Worm (Caenorhabditis elegans) whole organism, L2 larva: ENCODE results near the gene thoc-1.

Source experiments
- C34F6.9 ChIP-seq: fragments of 150-350 bp; optimal IDR thresholded peaks from 2 replicates; lab custom pipeline; 2014; ENCODE audit warnings: missing biosample characterization, missing genetic modification characterization
- F13H6.1 ChIP-seq: sonication (generic microtip); optimal IDR thresholded peaks from 2 replicates; lab custom pipeline; 2016; ENCODE audit warnings: missing genetic modification characterization, missing compliant biosample characterization
- R02D3.7 ChIP-seq: fragments of 150-350 bp; optimal IDR thresholded peaks from 2 replicates; lab custom pipeline; 2014; ENCODE audit warnings: missing biosample characterization, missing genetic modification characterization
- Y55F3AM.14 ChIP-seq: fragments of 200-800 bp; sonication (Bioruptor generic); optimal IDR thresholded peaks from 2 replicates; lab custom pipeline; 2018; ENCODE audit warnings: mild to moderate bottlenecking, missing genetic modification characterization, missing compliant biosample characterization
- ZK546.5 ChIP-seq: sonication (generic microtip); optimal IDR thresholded peaks from 2 replicates; lab custom pipeline; 2017; ENCODE audit warnings: missing biosample characterization, missing genetic modification characterization
- aly-2 ChIP-seq: fragments of 150-350 bp; optimal IDR thresholded peaks from 2 replicates; lab custom pipeline; 2014; ENCODE audit warnings: missing biosample characterization, missing genetic modification characterization
- blmp-1 ChIP-seq: sonication (generic microtip); optimal IDR thresholded peaks from 2 replicates; lab custom pipeline; 2017; ENCODE audit warnings: missing genetic modification characterization, mild to moderate bottlenecking, missing compliant biosample characterization, antibody characterized with exemption, moderate library complexity; ENCODE audit not compliant: insufficient read depth
- ceh-16 ChIP-seq: fragments of 150-350 bp; optimal IDR thresholded peaks from 2 replicates; lab custom pipeline; 2014; ENCODE audit warnings: missing biosample characterization, missing genetic modification characterization
- ceh-82 ChIP-seq: fragments of 150-350 bp; optimal IDR thresholded peaks from 2 replicates; lab custom pipeline; 2014; ENCODE audit warnings: missing biosample characterization, missing genetic modification characterization
- crh-2 ChIP-seq: sonication (generic microtip); optimal IDR thresholded peaks from 2 replicates; lab custom pipeline; 2017; ENCODE audit warnings: missing biosample characterization, missing genetic modification characterization
- dmd-4 ChIP-seq: sonication (generic microtip); optimal IDR thresholded peaks from 2 replicates; lab custom pipeline; 2017; ENCODE audit warnings: missing biosample characterization, missing genetic modification characterization
- egl-27 ChIP-seq: sonication (generic microtip); optimal IDR thresholded peaks from 3 replicates; lab custom pipeline; 2017; ENCODE audit warnings: missing biosample characterization, missing genetic modification reagents, missing genetic modification characterization
- elt-3 ChIP-seq: sonication (generic microtip); optimal IDR thresholded peaks from 2 replicates; lab custom pipeline; 2017; ENCODE audit warnings: missing biosample characterization, missing genetic modification characterization
- fos-1 ChIP-seq: fragments of 150-350 bp; optimal IDR thresholded peaks from 2 replicates; lab custom pipeline; 2014; ENCODE audit warnings: missing biosample characterization, missing genetic modification characterization
- lin-11 ChIP-seq: fragments of 150-350 bp; sonication (generic microtip); optimal IDR thresholded peaks from 2 replicates; lab custom pipeline; 2014; ENCODE audit warnings: missing biosample characterization, missing genetic modification characterization, inconsistent platforms, mixed read lengths
- lin-39 ChIP-seq: fragments of 150-350 bp; optimal IDR thresholded peaks from 2 replicates; lab custom pipeline; 2014; ENCODE audit warnings: missing biosample characterization, missing genetic modification reagents, missing genetic modification characterization
- lsy-2 ChIP-seq, 2 experiments: fragments of 150-350 bp in 1 of 2; sonication (generic microtip) in 1 of 2; optimal IDR thresholded peaks; 2 replicates each; lab custom pipeline; 2014 to 2017; ENCODE audit warnings: missing biosample characterization in 2 of 2, missing genetic modification characterization in 2 of 2
- mab-5 ChIP-seq: fragments of 150-350 bp; optimal IDR thresholded peaks from 2 replicates; lab custom pipeline; 2014; ENCODE audit warnings: missing biosample characterization, missing genetic modification characterization
- mbf-1 ChIP-seq: sonication (generic microtip); optimal IDR thresholded peaks from 2 replicates; lab custom pipeline; 2017; ENCODE audit warnings: missing biosample characterization, missing genetic modification characterization
- mdl-1 ChIP-seq, 2 experiments: fragments of 150-350 bp in 1 of 2; sonication (generic microtip) in 1 of 2; optimal IDR thresholded peaks; 2 replicates each; lab custom pipeline; 2017; ENCODE audit warnings: missing biosample characterization in 2 of 2, missing genetic modification characterization in 2 of 2
- nhr-12 ChIP-seq: fragments of 150-350 bp; optimal IDR thresholded peaks from 2 replicates; lab custom pipeline; 2014; ENCODE audit warnings: missing biosample characterization, missing genetic modification characterization
- nhr-21 ChIP-seq: fragments of 150-350 bp; optimal IDR thresholded peaks from 2 replicates; lab custom pipeline; 2014; ENCODE audit warnings: missing biosample characterization, missing genetic modification characterization
- nhr-237 ChIP-seq: fragments of 150-350 bp; optimal IDR thresholded peaks from 2 replicates; lab custom pipeline; 2014; ENCODE audit warnings: missing biosample characterization, missing genetic modification characterization
- nhr-25 ChIP-seq: fragments of 150-350 bp; sonication (generic microtip); optimal IDR thresholded peaks from 3 replicates; lab custom pipeline; 2014; ENCODE audit warnings: missing biosample characterization, missing genetic modification characterization
- nhr-6 ChIP-seq: fragments of 150-350 bp; optimal IDR thresholded peaks from 2 replicates; lab custom pipeline; 2014; ENCODE audit warnings: missing biosample characterization, missing genetic modification characterization
- nhr-77 ChIP-seq: fragments of 150-350 bp; optimal IDR thresholded peaks from 2 replicates; lab custom pipeline; 2014; ENCODE audit warnings: missing biosample characterization, missing genetic modification characterization
- peb-1 ChIP-seq: fragments of 150-350 bp; optimal IDR thresholded peaks from 2 replicates; lab custom pipeline; 2014; ENCODE audit warnings: missing biosample characterization, missing genetic modification characterization
- sem-4 ChIP-seq: fragments of 150-350 bp; optimal IDR thresholded peaks from 2 replicates; lab custom pipeline; 2014; ENCODE audit warnings: missing biosample characterization, missing genetic modification reagents, missing genetic modification characterization
- skn-1 ChIP-seq: sonication (generic microtip); optimal IDR thresholded peaks from 2 replicates; lab custom pipeline; 2017; ENCODE audit warnings: missing biosample characterization, missing genetic modification characterization
- sma-3 ChIP-seq: sonication (generic microtip); optimal IDR thresholded peaks from 2 replicates; lab custom pipeline; 2016; ENCODE audit warnings: missing genetic modification reagents, missing genetic modification characterization, missing compliant biosample characterization
- snpc-4 ChIP-seq: fragments of 150-350 bp; optimal IDR thresholded peaks from 2 replicates; lab custom pipeline; 2014; ENCODE audit warnings: missing biosample characterization, missing genetic modification characterization
- unc-39 ChIP-seq: fragments of 150-350 bp; optimal IDR thresholded peaks from 2 replicates; lab custom pipeline; 2014; ENCODE audit warnings: missing biosample characterization, missing genetic modification characterization
- unc-55 ChIP-seq: fragments of 150-350 bp; sonication (generic microtip); optimal IDR thresholded peaks from 3 replicates; lab custom pipeline; 2014; ENCODE audit warnings: missing biosample characterization, missing genetic modification reagents, missing genetic modification characterization
- unc-62 ChIP-seq: fragments of 150-350 bp; optimal IDR thresholded peaks from 2 replicates; lab custom pipeline; 2014; ENCODE audit warnings: missing biosample characterization, missing genetic modification reagents, missing genetic modification characterization
- zag-1 ChIP-seq: fragments of 150-350 bp; optimal IDR thresholded peaks from 2 replicates; lab custom pipeline; 2014; ENCODE audit warnings: missing biosample characterization, missing genetic modification characterization
- ztf-1 ChIP-seq: fragments of 200-800 bp; sonication (Bioruptor generic); conservative IDR thresholded peaks from 2 replicates; pipeline ENCODE4 v1.3.6; 2022; ENCODE audit warnings: missing genetic modification characterization, missing compliant biosample characterization
- ztf-11 ChIP-seq: sonication (generic microtip); optimal IDR thresholded peaks from 2 replicates; lab custom pipeline; 2017; ENCODE audit warnings: missing biosample characterization, missing genetic modification characterization
- ztf-4 ChIP-seq: fragments of 150-350 bp; optimal IDR thresholded peaks from 2 replicates; lab custom pipeline; 2014; ENCODE audit warnings: missing biosample characterization, missing genetic modification characterization

thoc-1 gene

DNA sequence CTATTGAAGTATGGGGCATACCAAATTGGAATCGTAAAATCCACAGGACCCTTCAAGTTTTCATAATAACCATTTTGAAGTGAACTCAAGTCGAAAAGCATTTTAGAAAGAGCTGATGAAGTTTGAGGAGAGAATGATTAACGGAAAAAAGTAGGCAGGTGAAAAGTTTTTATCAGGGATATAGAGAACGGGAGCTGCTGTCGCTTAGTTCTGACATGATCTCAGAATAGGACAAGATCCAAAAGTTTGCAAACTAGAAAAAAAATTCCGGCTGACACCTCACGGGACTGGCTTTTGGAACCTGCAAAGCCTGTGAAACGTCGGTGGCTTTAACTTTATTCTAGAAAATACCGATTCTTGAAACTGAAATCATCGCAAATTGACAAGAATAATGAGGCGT is 30.9 kb upstream of the thoc-1 start, which contains the start of gene sri-46:
Gene sri-46 (minus strand): TSS at position 101 of the 400 bp plus-strand sequence.
- TF ChIP-seq aly-2 (tag; lab: Kevin White, UChicago) (no peak), mdl-1 (tag; optimal IDR thresholded peaks at IDR 0.05; lab: Kevin White, UChicago) (no peak), sem-4 (tag; lab: Kevin White, UChicago) (no peak), unc-55 (GFP tag; lab: Kevin White, UChicago) (no peak), nhr-25 (tag; lab: Kevin White, UChicago) (no peak), nhr-237 (tag; lab: Kevin White, UChicago) (no peak), mbf-1 (no peak), ztf-4 (no peak), ceh-16 (no peak), zag-1 (tag; lab: Kevin White, UChicago) (no peak), mab-5 (tag; lab: Kevin White, UChicago) (no peak), lin-11 (tag; lab: Kevin White, UChicago) (no peak), blmp-1 (tag; lab: Kevin White, UChicago) (no peak)

DNA sequence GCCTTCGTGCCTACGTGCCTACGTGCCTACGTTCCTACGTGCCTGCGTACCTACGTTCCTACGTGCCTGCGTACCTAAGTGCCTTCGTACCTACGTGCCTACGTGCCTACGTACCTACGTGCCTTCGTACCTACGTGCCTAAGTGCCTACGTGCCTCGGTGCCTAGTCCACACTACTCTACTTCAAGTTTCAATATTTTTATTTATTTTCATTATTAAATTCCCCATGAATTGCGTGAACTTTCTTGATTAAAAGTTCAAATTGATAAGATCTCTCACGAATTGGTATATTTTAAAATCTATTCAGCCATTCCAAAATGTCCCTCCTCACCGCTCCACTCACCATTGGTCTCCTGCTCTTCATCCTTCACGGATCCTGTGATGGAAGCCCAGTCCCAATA is 27.8 kb upstream of the thoc-1 start, which contains the start of gene Y39F10C.3:
Gene Y39F10C.3 (plus strand): TSS at position 301 of the 400 bp plus-strand sequence.
- TF ChIP-seq nhr-77 (tag; lab: Kevin White, UChicago) = no peak
- no peak for TF ChIP-seq ZK546.5 (tag; lab: Kevin White, UChicago)
- no peak for TF ChIP-seq ceh-82 (tag; lab: Kevin White, UChicago)
- TF ChIP-seq sma-3 (GFP tag; lab: Kevin White, UChicago) = no peak
- TF ChIP-seq lin-11 (tag; lab: Kevin White, UChicago) = no peak
- no peak for TF ChIP-seq skn-1 (tag; lab: Kevin White, UChicago)
- TF ChIP-seq unc-62 (GFP tag; lab: Kevin White, UChicago) = no peak
- no peak for TF ChIP-seq peb-1
- TF ChIP-seq nhr-25 (tag; lab: Kevin White, UChicago) = no peak
- no peak for TF ChIP-seq C34F6.9 (tag; lab: Kevin White, UChicago)
- TF ChIP-seq nhr-6 (tag; lab: Kevin White, UChicago) = no peak
- TF ChIP-seq snpc-4 (tag; lab: Kevin White, UChicago) = no peak
- TF ChIP-seq mab-5 (tag; lab: Kevin White, UChicago) = no peak
- no peak for TF ChIP-seq nhr-237 (tag; lab: Kevin White, UChicago)
- no peak for TF ChIP-seq Y55F3AM.14 (GFP tag; lab: Kevin White, UChicago)
- TF ChIP-seq ceh-16 = no peak

DNA sequence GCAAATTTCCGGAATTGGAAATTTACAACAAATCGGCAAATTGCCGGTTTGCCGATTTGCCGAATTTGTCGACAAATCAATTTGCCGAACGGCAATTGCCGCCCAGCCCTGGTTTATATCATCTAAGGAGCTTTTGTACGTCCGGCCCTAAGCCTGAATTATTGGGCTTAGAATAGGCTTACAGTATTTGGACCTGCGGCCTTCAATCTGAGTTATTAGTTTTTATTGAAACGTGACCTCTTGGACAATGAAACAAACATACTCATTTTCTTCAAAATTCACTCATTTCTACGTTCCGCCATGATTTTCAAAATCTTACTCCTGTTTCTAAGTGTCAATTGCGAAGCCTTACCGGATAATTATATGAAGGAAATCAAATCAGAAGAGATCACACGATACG is 26.6 kb upstream of the thoc-1 start, which contains the start of gene Y39F10C.1:
Gene Y39F10C.1 (plus strand): TSS at position 301 of the 400 bp plus-strand sequence.
- no peak for TF ChIP-seq unc-62 (GFP tag; lab: Kevin White, UChicago)
- no peak for TF ChIP-seq crh-2 (tag; lab: Kevin White, UChicago)
- no peak for TF ChIP-seq ceh-82 (tag; lab: Kevin White, UChicago)
- no peak for TF ChIP-seq elt-3 (tag; lab: Kevin White, UChicago)
- TF ChIP-seq zag-1 (tag; lab: Kevin White, UChicago) = no peak
- no peak for TF ChIP-seq F13H6.1 (tag; lab: Kevin White, UChicago)
- no peak for TF ChIP-seq ceh-16
- TF ChIP-seq dmd-4 (tag; lab: Kevin White, UChicago) = no peak

DNA sequence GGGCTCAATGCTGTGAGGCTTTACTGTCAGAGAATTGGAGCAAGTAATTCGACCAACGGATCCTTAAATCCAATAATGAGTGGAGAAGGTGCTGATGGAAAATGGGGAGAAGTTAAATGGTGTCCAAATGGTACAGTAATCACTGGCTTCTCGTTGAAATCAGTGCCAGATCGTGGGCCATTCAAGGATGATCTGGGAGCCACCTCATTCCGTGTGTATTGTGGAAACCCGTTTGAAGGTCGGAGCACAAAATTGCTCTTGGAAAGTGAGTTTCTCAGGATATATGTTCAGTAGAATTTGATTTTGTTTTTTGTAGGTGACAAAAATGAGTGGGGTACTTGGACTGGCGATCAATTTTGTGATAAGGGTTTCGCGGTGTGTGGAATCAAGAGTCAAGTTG is 26.1 kb upstream of the thoc-1 start:
- TF ChIP-seq lsy-2 (tag; optimal IDR thresholded peaks at IDR 0.05; lab: Kevin White, UChicago) = no peak
- TF ChIP-seq R02D3.7 = no peak
- no peak for TF ChIP-seq Y55F3AM.14 (GFP tag; lab: Kevin White, UChicago)
- no peak for TF ChIP-seq sma-3 (GFP tag; lab: Kevin White, UChicago)
- no peak for TF ChIP-seq mbf-1
- TF ChIP-seq sem-4 (tag; lab: Kevin White, UChicago) = no peak
- TF ChIP-seq nhr-12 (tag; lab: Kevin White, UChicago) = no peak
- no peak for TF ChIP-seq zag-1 (tag; lab: Kevin White, UChicago)
- TF ChIP-seq ztf-1 (GFP tag; lab: Robert Waterston, UW) = no peak
- no peak for TF ChIP-seq lin-39
- TF ChIP-seq egl-27 = no peak
- TF ChIP-seq nhr-21 (tag; lab: Kevin White, UChicago) = no peak
- no peak for TF ChIP-seq nhr-6 (tag; lab: Kevin White, UChicago)
- no peak for TF ChIP-seq ztf-11
- TF ChIP-seq F13H6.1 (tag; lab: Kevin White, UChicago) = no peak
- no peak for TF ChIP-seq fos-1
- TF ChIP-seq unc-39 = no peak
- no peak for TF ChIP-seq mab-5 (tag; lab: Kevin White, UChicago)
- TF ChIP-seq peb-1 = no peak
- no peak for TF ChIP-seq elt-3 (tag; lab: Kevin White, UChicago)
